Worm (Caenorhabditis elegans): ENCODE data around the gene scc-3.

scc-3 gene

DNA sequence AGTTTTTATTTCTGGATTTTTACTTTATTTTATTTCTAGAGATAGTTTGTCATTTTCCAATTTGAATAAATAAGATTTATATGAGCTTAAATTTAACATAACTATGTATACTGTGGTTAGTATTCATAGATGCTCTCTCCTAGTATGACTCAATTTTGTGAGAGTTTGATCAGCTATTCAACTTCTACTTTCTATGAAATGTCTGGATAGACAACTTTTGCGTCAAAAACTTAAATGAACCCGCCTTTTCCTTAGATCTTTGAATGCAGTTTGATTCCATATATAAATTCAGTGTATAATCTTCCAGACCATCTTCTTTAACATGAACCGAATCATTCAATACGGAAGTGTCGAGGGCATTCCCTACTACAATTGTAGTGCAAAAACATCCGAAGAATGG lies 5.2 kb downstream of the scc-3 start, which contains the start of gene srt-43 (continued):
- TF ChIP-seq lsl-1 (GFP tag; optimal IDR thresholded peaks at IDR 0.05) (no peak), C06A6.2 (GFP tag; conservative IDR thresholded peaks at IDR 0.05) (no peak), F23B12.7 (tag; optimal IDR thresholded peaks at IDR 0.05; ENCODE audit: insufficient read depth) (no peak)

DNA sequence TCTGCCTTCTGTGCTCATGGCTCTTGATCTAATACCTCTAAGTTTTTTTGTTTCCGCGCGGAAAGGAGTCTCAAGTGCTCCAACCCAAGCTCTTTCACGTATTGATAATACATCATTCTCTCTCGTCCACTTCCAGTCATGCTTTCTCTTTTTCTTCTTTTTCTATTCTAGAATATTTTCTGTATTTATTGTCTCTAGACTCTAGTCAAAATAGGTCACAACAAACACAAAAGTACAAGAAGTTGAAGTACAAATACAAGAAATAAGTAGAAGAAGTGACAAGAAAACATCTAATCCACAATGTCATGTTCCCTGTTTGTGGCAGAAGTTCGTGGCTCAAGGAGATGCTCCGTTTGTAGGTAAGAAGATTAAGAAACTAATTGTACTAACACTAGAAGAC lies 9.5 kb downstream of the scc-3 start, which contains the start of gene ZC455.1:
Gene ZC455.1 (plus strand): TSS at position 301 of the 400 bp plus-strand sequence.
- TF ChIP-seq nhr-120 (GFP tag; IDR thresholded peaks at IDR 0.05) (no peak), nhr-179 (tag; optimal IDR thresholded peaks at IDR 0.05) (no peak), F10E7.11 (tag; optimal IDR thresholded peaks at IDR 0.05) (no peak), nfya-1 (tag; optimal IDR thresholded peaks at IDR 0.05; ENCODE audit: borderline replicate concordance, insufficient read depth) (no peak), F33H1.4 (GFP tag; IDR thresholded peaks at IDR 0.05) (no peak), bed-2 (GFP tag; IDR thresholded peaks at IDR 0.05) (no peak), let-526 (GFP tag; IDR thresholded peaks at IDR 0.05) (no peak), dox-1 (GFP tag; IDR thresholded peaks at IDR 0.05) (no peak), hsf-1 (GFP tag; IDR thresholded peaks at IDR 0.05) (no peak), lin-40 (tag; optimal IDR thresholded peaks at IDR 0.05) (no peak), him-1 (tag; optimal IDR thresholded peaks at IDR 0.05) (no peak)

DNA sequence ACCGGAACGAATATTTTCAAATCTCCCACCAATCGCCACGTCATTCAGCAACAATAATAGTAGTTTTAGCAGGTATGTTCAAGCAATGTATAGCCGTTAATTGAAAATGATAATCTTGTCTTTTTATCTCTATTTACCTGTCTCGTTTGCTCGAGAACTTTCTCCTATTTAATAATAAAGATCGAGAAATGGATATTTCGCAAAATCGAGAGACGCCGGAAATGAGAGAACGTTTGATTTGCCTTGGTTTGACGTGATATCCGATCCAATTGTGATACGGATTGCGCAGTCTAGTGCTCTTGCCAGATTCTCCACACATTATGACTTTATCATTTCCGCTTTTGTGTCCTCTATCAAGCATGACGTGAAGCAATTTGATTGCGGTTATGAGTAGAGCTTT lies 10.1 kb downstream of the scc-3 start:
- no peak for TF ChIP-seq lin-54 (GFP tag; optimal IDR thresholded peaks at IDR 0.05)
- TF ChIP-seq ccch-3 (GFP tag; optimal IDR thresholded peaks at IDR 0.05) = no peak
- no peak for TF ChIP-seq sea-2 (GFP tag; IDR thresholded peaks at IDR 0.05)
- TF ChIP-seq gei-17 (GFP tag; optimal IDR thresholded peaks at IDR 0.05) = no peak
- no peak for TF ChIP-seq F57A8.1 (GFP tag; optimal IDR thresholded peaks at IDR 0.05)
- no peak for TF ChIP-seq fkh-3 (tag; optimal IDR thresholded peaks at IDR 0.05)
- no peak for TF ChIP-seq bed-2 (GFP tag; IDR thresholded peaks at IDR 0.05)
- no peak for TF ChIP-seq attf-6 (GFP tag; IDR thresholded peaks at IDR 0.05)
- no peak for TF ChIP-seq lir-1 (GFP tag; conservative IDR thresholded peaks at IDR 0.05)
- no peak for TF ChIP-seq egl-44 (GFP tag; IDR thresholded peaks at IDR 0.05)
- TF ChIP-seq B0336.3 (GFP tag; IDR thresholded peaks at IDR 0.05) = no peak
- no peak for TF ChIP-seq ztf-22 (GFP tag; optimal IDR thresholded peaks at IDR 0.05)
- TF ChIP-seq snpc-1.3 (tag; optimal IDR thresholded peaks at IDR 0.05; ENCODE audit: insufficient read depth) = no peak
- no peak for TF ChIP-seq pbrm-1 (GFP tag; IDR thresholded peaks at IDR 0.05)
- TF ChIP-seq aptf-2 (GFP tag; conservative IDR thresholded peaks at IDR 0.05) = no peak
- TF ChIP-seq Y67H2A.10 (GFP tag; conservative IDR thresholded peaks at IDR 0.05) = no peak
- no peak for TF ChIP-seq madf-6 (GFP tag; IDR thresholded peaks at IDR 0.05)
- TF ChIP-seq ceh-40 (GFP tag; IDR thresholded peaks at IDR 0.05) = no peak
- no peak for TF ChIP-seq nhr-80 (tag; optimal IDR thresholded peaks at IDR 0.05)

DNA sequence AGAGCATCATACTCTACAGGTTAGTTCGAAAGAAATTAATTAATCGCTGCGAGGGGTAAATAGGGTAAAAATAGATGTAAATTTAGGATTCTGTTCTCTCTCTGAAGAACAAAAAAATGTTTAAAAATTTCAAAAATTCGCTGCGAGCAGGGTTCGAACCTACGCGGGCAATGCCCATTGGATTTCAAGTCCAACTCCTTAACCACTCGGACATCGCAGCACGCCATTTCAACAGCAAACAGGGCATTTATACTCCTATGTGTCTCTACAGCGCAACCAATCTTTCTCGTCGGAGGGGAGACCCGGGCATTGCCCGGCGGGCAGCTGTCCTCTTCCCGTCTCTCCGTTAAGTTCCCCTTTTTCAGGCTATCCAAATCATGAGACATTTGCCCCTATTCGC lies 16.5 kb downstream of the scc-3 start:
- TF ChIP-seq ztf-26 (tag; optimal IDR thresholded peaks at IDR 0.05) = peak; percentile 51
- TF ChIP-seq F33H1.4 (GFP tag; IDR thresholded peaks at IDR 0.05) = no peak; the same call in 1 of the 2 replicates
- no peak for TF ChIP-seq F22D6.2 (tag; optimal IDR thresholded peaks at IDR 0.05)
- peak; percentile 35 for TF ChIP-seq mes-4 (tag; optimal IDR thresholded peaks at IDR 0.05)
- TF ChIP-seq hlh-26 (GFP tag; conservative IDR thresholded peaks at IDR 0.05) = no peak
- TF ChIP-seq tbx-9 (tag; optimal IDR thresholded peaks at IDR 0.05; ENCODE audit: borderline replicate concordance) = no peak
- TF ChIP-seq xnd-1 (tag; optimal IDR thresholded peaks at IDR 0.05) = no peak
- no peak for TF ChIP-seq zfh-2 (GFP tag; conservative IDR thresholded peaks at IDR 0.05)
- TF ChIP-seq attf-6 (GFP tag; IDR thresholded peaks at IDR 0.05) = no peak
- TF ChIP-seq lin-35 (GFP tag; optimal IDR thresholded peaks at IDR 0.05) = no peak
- peak; percentile 53; the same call in 1 of the 2 replicates for TF ChIP-seq hmg-20 (GFP tag; IDR thresholded peaks at IDR 0.05)
- no peak for TF ChIP-seq madf-6 (GFP tag; IDR thresholded peaks at IDR 0.05)
- no peak for TF ChIP-seq F55B11.4 (tag; optimal IDR thresholded peaks at IDR 0.05; ENCODE audit: borderline replicate concordance, insufficient read depth)
- TF ChIP-seq nhr-179 (tag; optimal IDR thresholded peaks at IDR 0.05) = no peak
- no peak for TF ChIP-seq ztf-28 (GFP tag; IDR thresholded peaks at IDR 0.05)
- peak; percentile 33; the same call in 1 of the 2 replicates for TF ChIP-seq Y95B8A.8 (GFP tag; IDR thresholded peaks at IDR 0.05)
- no peak; the same call in 1 of the 2 replicates for TF ChIP-seq egl-44 (GFP tag; IDR thresholded peaks at IDR 0.05)
- peak; percentile 65 for TF ChIP-seq snpc-3.4 (tag; optimal IDR thresholded peaks at IDR 0.05)
